Worm (Caenorhabditis elegans) whole organism, L4 larva: Measurements from ENCODE around the gene C14C10.2.

ENCODE experiments used
- R02D3.7 ChIP-seq: fragments of 150-350 bp; sonication (generic microtip); optimal IDR thresholded peaks from 3 replicates; lab custom pipeline; 2014; ENCODE audit warnings: missing biosample characterization, missing genetic modification characterization
- ceh-82 ChIP-seq: sonication (generic microtip); optimal IDR thresholded peaks from 2 replicates; lab custom pipeline; 2017; ENCODE audit warnings: missing biosample characterization, missing genetic modification characterization
- fkh-10 ChIP-seq: fragments of 150-350 bp; optimal IDR thresholded peaks from 2 replicates; lab custom pipeline; 2014; ENCODE audit warnings: missing biosample characterization, missing genetic modification reagents, missing genetic modification characterization
- tag-97 ChIP-seq: fragments of 200-800 bp; sonication (Bioruptor generic); IDR thresholded peaks from 2 replicates; pipeline ENCODE4 v1.3.6; 2022; ENCODE audit warnings: missing genetic modification characterization, missing compliant biosample characterization
- unc-62 ChIP-seq, 3 experiments: fragments of 150-350 bp in 1 of 3; sonication (generic microtip); optimal IDR thresholded peaks in 2 of 3; peaks in 1 of 3; 1 replicate in 1 of 3; 2 replicates in 2 of 3; lab custom pipeline; 2014 to 2017; ENCODE audit warnings: missing biosample characterization in 3 of 3, missing genetic modification characterization in 3 of 3, missing genetic modification reagents in 3 of 3, missing genotype in 1 of 3

ce11 chrV:12579299-12579698 lies 13.0 kb downstream of the C14C10.2 start, which contains the start of gene E02A10.3:
- TF ChIP-seq unc-62 (GFP tag; optimal IDR thresholded peaks at IDR 0.05 in 1 of 2; lab: Kevin White, UChicago) (no peak), unc-62 (tag; optimal IDR thresholded peaks at IDR 0.05; lab: Kevin White, UChicago) (no peak), ceh-82 (tag; lab: Kevin White, UChicago) (no peak), tag-97 (GFP tag; lab: Robert Waterston, UW) (no peak), fkh-10 (GFP tag; lab: Kevin White, UChicago) (no peak), R02D3.7 (tag; lab: Kevin White, UChicago) (no peak)
